Worm (Caenorhabditis elegans): ENCODE data around the gene ska-3.

DNA sequence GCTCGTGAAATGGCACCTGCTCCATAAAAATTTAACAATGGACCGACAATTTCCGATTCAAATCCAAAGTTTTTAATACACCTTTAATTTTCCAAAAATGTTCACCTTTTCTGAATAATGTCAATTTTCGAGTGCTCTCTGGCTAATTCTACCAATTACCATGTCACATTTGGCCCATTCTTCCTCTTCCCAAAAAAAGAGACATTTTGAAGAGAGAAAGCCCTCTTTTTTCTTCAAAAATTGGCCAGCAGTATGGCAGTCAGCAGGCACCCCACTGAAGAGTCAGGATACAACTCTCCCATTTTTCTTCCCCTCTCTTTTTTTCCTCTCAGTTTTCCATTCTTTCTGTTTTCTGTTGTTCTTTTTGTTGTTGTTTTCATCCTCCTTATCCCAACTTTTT is 44.3 kb downstream of the ska-3 start:
- TF ChIP-seq ceh-16 (tag; optimal IDR thresholded peaks at IDR 0.05) (no peak), fos-1 (tag; optimal IDR thresholded peaks at IDR 0.05) (no peak), blmp-1 (tag; optimal IDR thresholded peaks at IDR 0.05; ENCODE audit: insufficient read depth) (no peak), nhr-10 (tag; optimal IDR thresholded peaks at IDR 0.05) (no peak), snpc-4 (tag; optimal IDR thresholded peaks at IDR 0.05) (no peak), ama-1 (optimal IDR thresholded peaks at IDR 0.05) (no peak), R02D3.7 (tag; optimal IDR thresholded peaks at IDR 0.05) (no peak), nhr-11 (tag; optimal IDR thresholded peaks at IDR 0.05) (no peak)

Measured in whole organism, L2 larva.